Fruit fly (Drosophila melanogaster) whole organism, embryonic: ENCODE data around the gene CG4025.

Experiments used
- Adf1 ChIP-seq: fragments of 200-800 bp; sonication (Bioruptor generic); IDR thresholded peaks from 2 replicates; pipeline ENCODE4 v1.3.6; 2022; ENCODE audit warnings: missing biosample characterization, missing genetic modification characterization
- Bgb ChIP-seq: fragments of 200-800 bp; sonication (Bioruptor generic); IDR thresholded peaks from 2 replicates; pipeline ENCODE4 v1.3.6; 2022; ENCODE audit warnings: missing biosample characterization, missing genetic modification characterization; ENCODE audit not compliant: partially characterized antibody
- Blimp-1 ChIP-seq: fragments of 200-800 bp; sonication (Bioruptor generic); optimal IDR thresholded peaks from 3 replicates; lab custom pipeline; 2018; ENCODE audit warnings: missing biosample characterization, missing genetic modification characterization, mild to moderate bottlenecking, moderate library complexity, missing genetic modification reagents
- CG10209 ChIP-seq: fragments of 200-800 bp; sonication (Bioruptor generic); optimal IDR thresholded peaks from 3 replicates; lab custom pipeline; 2017; ENCODE audit warnings: missing biosample characterization, mild to moderate bottlenecking, missing genetic modification characterization, missing genetic modification reagents
- CG10321 ChIP-seq: fragments of 200-800 bp; sonication (Bioruptor generic); IDR thresholded peaks from 2 replicates; pipeline ENCODE4 v1.3.6; 2022; ENCODE audit warnings: missing biosample characterization, missing genetic modification characterization
- CG10543 ChIP-seq: fragments of 200-800 bp; sonication (Bioruptor generic); optimal IDR thresholded peaks from 3 replicates; lab custom pipeline; 2017; ENCODE audit warnings: missing biosample characterization, mild to moderate bottlenecking, missing genetic modification characterization, moderate library complexity
- CG11695 ChIP-seq: fragments of 200-800 bp; sonication (Bioruptor generic); IDR thresholded peaks from 3 replicates; pipeline ENCODE4 v1.3.6; 2022; ENCODE audit warnings: missing biosample characterization, missing genetic modification characterization
- CG12104 ChIP-seq: fragments of 200-800 bp; sonication (Bioruptor generic); optimal IDR thresholded peaks from 3 replicates; lab custom pipeline; 2016; ENCODE audit warnings: missing biosample characterization, missing genetic modification characterization
- CG15514 ChIP-seq: fragments of 200-800 bp; sonication (Bioruptor generic); optimal IDR thresholded peaks from 3 replicates; lab custom pipeline; 2017; ENCODE audit warnings: missing biosample characterization, missing genetic modification characterization, mild to moderate bottlenecking, moderate library complexity, missing genetic modification reagents
- CG15601 ChIP-seq: fragments of 200-800 bp; sonication (Bioruptor generic); optimal IDR thresholded peaks from 3 replicates; lab custom pipeline; 2019; ENCODE audit warnings: missing biosample characterization, mild to moderate bottlenecking, missing genetic modification characterization, moderate library complexity
- CG17361 ChIP-seq: fragments of 200-800 bp; sonication (Bioruptor generic); IDR thresholded peaks from 3 replicates; pipeline ENCODE4 v1.3.6; 2022; ENCODE audit warnings: missing biosample characterization, missing genetic modification characterization
- CG17612 ChIP-seq: fragments of 200-800 bp; sonication (Bioruptor generic); IDR thresholded peaks from 2 replicates; pipeline ENCODE4 v1.3.6; 2022; ENCODE audit warnings: missing biosample characterization, missing genetic modification characterization
- CG17829 ChIP-seq: fragments of 200-800 bp; optimal IDR thresholded peaks from 2 replicates; lab custom pipeline; 2019; ENCODE audit warnings: missing biosample characterization, mild to moderate bottlenecking, missing genetic modification characterization, moderate library complexity
- CG31224 ChIP-seq: fragments of 200-800 bp; sonication (Bioruptor generic); IDR thresholded peaks from 2 replicates; pipeline ENCODE4 v1.3.6; 2022; ENCODE audit warnings: missing biosample characterization, missing genetic modification characterization
- CG31388 ChIP-seq: fragments of 200-800 bp; sonication (Bioruptor generic); optimal IDR thresholded peaks from 2 replicates; lab custom pipeline; 2016; ENCODE audit warnings: missing biosample characterization, missing genetic modification characterization
- CG3281 ChIP-seq: fragments of 200-800 bp; sonication (Bioruptor generic); optimal IDR thresholded peaks from 3 replicates; lab custom pipeline; 2017; ENCODE audit warnings: missing biosample characterization, mild to moderate bottlenecking, missing genetic modification characterization
- CG3995 ChIP-seq: fragments of 200-800 bp; sonication (Bioruptor generic); optimal IDR thresholded peaks from 3 replicates; lab custom pipeline; 2016; ENCODE audit warnings: missing biosample characterization, missing genetic modification characterization
- CG4360 ChIP-seq: fragments of 200-800 bp; sonication (Bioruptor generic); IDR thresholded peaks from 2 replicates; pipeline ENCODE4 v1.3.6; 2022; ENCODE audit warnings: missing biosample characterization, missing genetic modification characterization
- CG4854 ChIP-seq: fragments of 200-800 bp; sonication (Bioruptor generic); optimal IDR thresholded peaks from 2 replicates; lab custom pipeline; 2016; ENCODE audit warnings: missing biosample characterization, missing genetic modification characterization, inconsistent platforms
- CG9876 ChIP-seq: fragments of 200-800 bp; sonication (Bioruptor generic); optimal IDR thresholded peaks from 2 replicates; lab custom pipeline; 2016; ENCODE audit warnings: missing biosample characterization, missing genetic modification characterization
- D19B ChIP-seq: fragments of 200-800 bp; sonication (Bioruptor generic); optimal IDR thresholded peaks from 2 replicates; lab custom pipeline; 2017; ENCODE audit warnings: missing biosample characterization, mild to moderate bottlenecking, missing genetic modification characterization
- Drgx ChIP-seq: fragments of 200-800 bp; sonication (Bioruptor generic); IDR thresholded peaks from 2 replicates; pipeline ENCODE4 v1.3.6; 2022; ENCODE audit warnings: missing biosample characterization, missing genetic modification characterization
- HLH3B ChIP-seq: fragments of 200-800 bp; sonication (Bioruptor generic); IDR thresholded peaks from 2 replicates; pipeline ENCODE4 v1.3.6; 2022; ENCODE audit warnings: missing biosample characterization, missing genetic modification characterization
- Hr39 ChIP-seq: fragments of >200 bp; optimal IDR thresholded peaks from 2 replicates; lab custom pipeline; 2017
- Lim3 ChIP-seq: fragments of 200-800 bp; sonication (Bioruptor generic); IDR thresholded peaks from 2 replicates; pipeline ENCODE4 v1.3.6; 2022; ENCODE audit warnings: missing biosample characterization, missing genetic modification characterization
- Mad ChIP-seq: fragments of 200-800 bp; sonication (Bioruptor generic); optimal IDR thresholded peaks from 2 replicates; lab custom pipeline; 2016; ENCODE audit warnings: missing biosample characterization, missing genetic modification characterization
- Max ChIP-seq: fragments of 200-800 bp; sonication (Bioruptor generic); optimal IDR thresholded peaks from 2 replicates; lab custom pipeline; 2016; ENCODE audit warnings: missing biosample characterization, mild to moderate bottlenecking, missing genetic modification characterization
- NC2β ChIP-seq: fragments of 200-800 bp; sonication (Bioruptor generic); optimal IDR thresholded peaks from 2 replicates; lab custom pipeline; 2016; ENCODE audit warnings: missing biosample characterization, missing genetic modification characterization
- Ravus ChIP-seq: fragments of 200-800 bp; sonication (Bioruptor generic); IDR thresholded peaks from 2 replicates; pipeline ENCODE4 v1.3.6; 2022; ENCODE audit warnings: missing biosample characterization, missing genetic modification characterization
- Rx ChIP-seq: fragments of 200-800 bp; sonication (Bioruptor generic); IDR thresholded peaks from 2 replicates; pipeline ENCODE4 v1.3.6; 2022; ENCODE audit warnings: missing biosample characterization, missing genetic modification characterization
- Sin3A ChIP-seq: fragments of >200 bp; optimal IDR thresholded peaks from 2 replicates; lab custom pipeline; 2018
- Xbp1 ChIP-seq: fragments of 200-800 bp; sonication (Bioruptor generic); optimal IDR thresholded peaks from 3 replicates; lab custom pipeline; 2016; ENCODE audit warnings: missing biosample characterization, mild to moderate bottlenecking, missing genetic modification characterization
- al ChIP-seq: fragments of 200-800 bp; sonication (Bioruptor generic); IDR thresholded peaks from 2 replicates; pipeline ENCODE4 v1.3.6; 2022; ENCODE audit warnings: missing biosample characterization, missing genetic modification characterization
- amos ChIP-seq: fragments of 200-800 bp; sonication (Bioruptor generic); IDR thresholded peaks from 2 replicates; pipeline ENCODE4 v1.3.6; 2022; ENCODE audit warnings: missing biosample characterization, missing genetic modification characterization; ENCODE audit not compliant: partially characterized antibody
- az2 ChIP-seq: fragments of 200-800 bp; sonication (Bioruptor generic); optimal IDR thresholded peaks from 3 replicates; lab custom pipeline; 2016; ENCODE audit warnings: missing biosample characterization, missing genetic modification characterization
- cwo ChIP-seq: fragments of 200-800 bp; sonication (Bioruptor generic); optimal IDR thresholded peaks from 3 replicates; lab custom pipeline; 2017; ENCODE audit warnings: missing biosample characterization, missing genetic modification characterization, mild to moderate bottlenecking, moderate library complexity, missing genetic modification reagents
- dmrt99B ChIP-seq: fragments of 200-800 bp; sonication (Bioruptor generic); optimal IDR thresholded peaks from 2 replicates; lab custom pipeline; 2018; ENCODE audit warnings: missing biosample characterization, mild to moderate bottlenecking, missing genetic modification characterization, moderate library complexity
- ewg ChIP-seq: fragments of 200-800 bp; sonication (Bioruptor generic); optimal IDR thresholded peaks from 3 replicates; lab custom pipeline; 2017; ENCODE audit warnings: mild to moderate bottlenecking, missing biosample characterization, missing genetic modification reagents, missing genetic modification characterization
- eyg ChIP-seq: fragments of 200-800 bp; sonication (Bioruptor generic); optimal IDR thresholded peaks from 3 replicates; lab custom pipeline; 2016; ENCODE audit warnings: missing biosample characterization, missing genetic modification characterization
- gce ChIP-seq: fragments of 200-800 bp; sonication (Bioruptor generic); IDR thresholded peaks from 3 replicates; pipeline ENCODE4 v1.3.6; 2022; ENCODE audit warnings: missing biosample characterization, missing genetic modification characterization
- gcm2 ChIP-seq: fragments of 200-800 bp; sonication (Bioruptor generic); optimal IDR thresholded peaks from 2 replicates; lab custom pipeline; 2016; ENCODE audit warnings: missing biosample characterization, missing genetic modification characterization
- grau ChIP-seq: fragments of 200-800 bp; optimal IDR thresholded peaks from 3 replicates; lab custom pipeline; 2019; ENCODE audit warnings: missing biosample characterization, mild to moderate bottlenecking, missing genetic modification characterization, moderate library complexity
- hb ChIP-seq: fragments of 200-800 bp; sonication (Bioruptor generic); IDR thresholded peaks from 3 replicates; pipeline ENCODE4 v1.3.6; 2022; ENCODE audit warnings: missing biosample characterization, missing genetic modification characterization; ENCODE audit not compliant: partially characterized antibody
- lbe ChIP-seq: fragments of 200-800 bp; sonication (Bioruptor generic); optimal IDR thresholded peaks from 2 replicates; lab custom pipeline; 2016; ENCODE audit warnings: missing biosample characterization, mild to moderate bottlenecking, missing genetic modification characterization
- maf-S ChIP-seq: fragments of 200-800 bp; sonication (Bioruptor generic); optimal IDR thresholded peaks from 2 replicates; lab custom pipeline; 2016; ENCODE audit warnings: missing biosample characterization, missing genetic modification characterization
- nmo ChIP-seq: fragments of 200-800 bp; sonication (Bioruptor generic); optimal IDR thresholded peaks from 2 replicates; lab custom pipeline; 2018; ENCODE audit warnings: missing biosample characterization, mild to moderate bottlenecking, missing genetic modification characterization, moderate library complexity
- pnt ChIP-seq: fragments of 200-800 bp; sonication (Bioruptor generic); optimal IDR thresholded peaks from 3 replicates; lab custom pipeline; 2016; ENCODE audit warnings: missing biosample characterization, missing genetic modification characterization
- schlank ChIP-seq: fragments of 200-800 bp; sonication (Bioruptor generic); optimal IDR thresholded peaks from 2 replicates; lab custom pipeline; 2018; ENCODE audit warnings: missing biosample characterization, mild to moderate bottlenecking, missing genetic modification characterization
- sens ChIP-seq: fragments of 200-800 bp; sonication (Bioruptor generic); peaks from one replicate; lab custom pipeline; 2016; ENCODE audit warnings: missing biosample characterization, missing genetic modification characterization
- sim ChIP-seq: fragments of 200-800 bp; sonication (Bioruptor generic); IDR thresholded peaks from 2 replicates; pipeline ENCODE4 v1.3.6; 2022; ENCODE audit warnings: missing biosample characterization, missing genetic modification characterization
- slbo ChIP-seq: fragments of 200-800 bp; sonication (Bioruptor generic); IDR thresholded peaks from 2 replicates; pipeline ENCODE4 v1.3.6; 2022; ENCODE audit warnings: missing biosample characterization, missing genetic modification characterization
- tin ChIP-seq: fragments of 200-800 bp; sonication (Bioruptor generic); optimal IDR thresholded peaks from 3 replicates; lab custom pipeline; 2016; ENCODE audit warnings: missing biosample characterization, missing genetic modification characterization
- tx ChIP-seq: fragments of 200-800 bp; sonication (Bioruptor generic); optimal IDR thresholded peaks from 2 replicates; lab custom pipeline; 2016; ENCODE audit warnings: missing biosample characterization, missing genetic modification characterization

CG4025 gene

dm6 chrX:2073325-2073724 is 3.4 kb upstream of the CG4025 start, which contains the start of gene CG4199 (continued):
- no peak for TF ChIP-seq cwo
- no peak for TF ChIP-seq al
- no peak for TF ChIP-seq tin (GFP tag; lab: Kevin White, UChicago)
- TF ChIP-seq CG11695 (GFP tag; lab: Robert Waterston, UW) = no peak
- no peak for TF ChIP-seq CG17612 (GFP tag; lab: Robert Waterston, UW)
- TF ChIP-seq CG3995 = peak; percentile 90
- no peak for TF ChIP-seq CG4360 (GFP tag; lab: Robert Waterston, UW)
- peak; percentile 35 for TF ChIP-seq sens (GFP tag; lab: Kevin White, UChicago)
- TF ChIP-seq Mad (GFP tag; lab: Kevin White, UChicago) = no peak
- no peak for TF ChIP-seq NC2β
- TF ChIP-seq grau (tag; lab: Kevin White, UChicago) = peak; percentile 49
- no peak for TF ChIP-seq sim (GFP tag; lab: Robert Waterston, UW)
- TF ChIP-seq CG15601 (tag; lab: Kevin White, UChicago) = no peak
- TF ChIP-seq Drgx (GFP tag; lab: Robert Waterston, UW) = peak; percentile 20; the same call in 1 of the 2 replicates
- TF ChIP-seq Hr39 (lab: Kevin White, UChicago) = no peak
- TF ChIP-seq CG4854 = no peak
- no peak for TF ChIP-seq CG10543 (GFP tag; lab: Kevin White, UChicago)
- TF ChIP-seq amos (GFP tag; lab: Robert Waterston, UW) = peak; percentile 37; the same call in 1 of the 2 replicates
- peak; percentile 15 for TF ChIP-seq Sin3A (lab: Kevin White, UChicago)
- no peak for TF ChIP-seq ewg
- no peak for TF ChIP-seq schlank (tag; lab: Kevin White, UChicago)
- TF ChIP-seq slbo (GFP tag; lab: Robert Waterston, UW) = peak; percentile 34; the same call in 1 of the 2 replicates
- peak; percentile 96 for TF ChIP-seq CG15514 (GFP tag; lab: Kevin White, UChicago)
- no peak for TF ChIP-seq CG9876 (GFP tag; lab: Kevin White, UChicago)
- TF ChIP-seq CG12104 (GFP tag; lab: Kevin White, UChicago) = no peak
- TF ChIP-seq HLH3B (GFP tag; lab: Robert Waterston, UW) = no peak
- TF ChIP-seq Adf1 (GFP tag; lab: Robert Waterston, UW) = no peak
- TF ChIP-seq eyg (GFP tag; lab: Kevin White, UChicago) = no peak
- TF ChIP-seq gce = 0 out of 3 replicates have a peak, but pooled peaks have one; percentile 11
- 0 out of 3 replicates have a peak, but pooled peaks have one; percentile 36 for TF ChIP-seq hb (GFP tag; lab: Robert Waterston, UW)
- TF ChIP-seq CG3281 (GFP tag; lab: Kevin White, UChicago) = no peak
- TF ChIP-seq Xbp1 (GFP tag; lab: Kevin White, UChicago) = no peak
- TF ChIP-seq CG17361 (GFP tag; lab: Robert Waterston, UW) = no peak
- no peak for TF ChIP-seq CG31388 (GFP tag; lab: Kevin White, UChicago)
- no peak for TF ChIP-seq D19B (GFP tag; lab: Kevin White, UChicago)
- TF ChIP-seq Ravus (GFP tag; lab: Robert Waterston, UW) = no peak
- TF ChIP-seq CG31224 = no peak
- no peak for TF ChIP-seq lbe (GFP tag; lab: Kevin White, UChicago)
- no peak for TF ChIP-seq CG10321 (GFP tag; lab: Robert Waterston, UW)
- peak; percentile 24 for TF ChIP-seq nmo (GFP tag; lab: Kevin White, UChicago)
- TF ChIP-seq Lim3 (GFP tag; lab: Robert Waterston, UW) = no peak
- TF ChIP-seq Max (GFP tag; lab: Kevin White, UChicago) = no peak
- no peak for TF ChIP-seq az2 (GFP tag; lab: Kevin White, UChicago)
- TF ChIP-seq maf-S (GFP tag; lab: Kevin White, UChicago) = no peak
- TF ChIP-seq Bgb (GFP tag; lab: Robert Waterston, UW) = peak; percentile 52
- peak; percentile 18 for TF ChIP-seq CG17829
- no peak for TF ChIP-seq dmrt99B (tag; lab: Kevin White, UChicago)
- no peak for TF ChIP-seq CG10209 (GFP tag; lab: Kevin White, UChicago)
- TF ChIP-seq pnt (GFP tag; lab: Kevin White, UChicago) = no peak
- TF ChIP-seq Rx (GFP tag; lab: Robert Waterston, UW) = no peak
- TF ChIP-seq tx (GFP tag; lab: Kevin White, UChicago) = no peak
- TF ChIP-seq Blimp-1 (GFP tag; lab: Kevin White, UChicago) = no peak
- no peak for TF ChIP-seq gcm2 (GFP tag; lab: Kevin White, UChicago)
